Fruit fly (Drosophila melanogaster): ENCODE measurements around the gene r.
A peak's percentile ranks its signal among the peaks of the same experiment; 100 is the strongest.

r gene

dm6 chrX:16683765-16684164 lies 28.6 kb downstream of the r start, which contains the start of gene Axs:
TSS of gene Axs (minus strand) at chrX:16683895.
- no peak for TF ChIP-seq fd85E (GFP tag; optimal IDR thresholded peaks at IDR 0.05)
- no peak for TF ChIP-seq topi (GFP tag; optimal IDR thresholded peaks at IDR 0.05)
- no peak for TF ChIP-seq esn (GFP tag; optimal IDR thresholded peaks at IDR 0.05)
- TF ChIP-seq Sox14 (GFP tag; optimal IDR thresholded peaks at IDR 0.05) = peak; percentile 35
- no peak for TF ChIP-seq fkh (GFP tag; optimal IDR thresholded peaks at IDR 0.05)
- peak; percentile 93 for TF ChIP-seq dsx (GFP tag; optimal IDR thresholded peaks at IDR 0.05; ENCODE audit: poor library complexity, severe bottlenecking)
- TF ChIP-seq pdm3 (GFP tag; optimal IDR thresholded peaks at IDR 0.05) = peak; percentile 5
- peak; percentile 29 for TF ChIP-seq achi (GFP tag; optimal IDR thresholded peaks at IDR 0.05)
- TF ChIP-seq OdsH (GFP tag; optimal IDR thresholded peaks at IDR 0.05) = no peak
- no peak for TF ChIP-seq vri (GFP tag; optimal IDR thresholded peaks at IDR 0.05)
- no peak for TF ChIP-seq CG6163 (GFP tag; IDR thresholded peaks at IDR 0.05)
- TF ChIP-seq Eip78C (GFP tag) = peak; percentile 21
- no peak for TF ChIP-seq CG15336 (GFP tag; IDR thresholded peaks at IDR 0.05)
- TF ChIP-seq Smox (GFP tag; optimal IDR thresholded peaks at IDR 0.05) = no peak
- no peak for TF ChIP-seq Eip93F (GFP tag; optimal IDR thresholded peaks at IDR 0.05)
- TF ChIP-seq Gug (GFP tag; IDR thresholded peaks at IDR 0.05) = no peak
- no peak for TF ChIP-seq net (GFP tag; optimal IDR thresholded peaks at IDR 0.05)
- no peak for TF ChIP-seq CG8319 (GFP tag; optimal IDR thresholded peaks at IDR 0.05)
- no peak for TF ChIP-seq CG11762 (GFP tag; optimal IDR thresholded peaks at IDR 0.05; ENCODE audit: insufficient read depth)
- TF ChIP-seq ss (GFP tag; optimal IDR thresholded peaks at IDR 0.05) = no peak
- TF ChIP-seq CG1621 (tag; optimal IDR thresholded peaks at IDR 0.05) = no peak
- no peak for TF ChIP-seq Sox15 (GFP tag; optimal IDR thresholded peaks at IDR 0.05)
- no peak for TF ChIP-seq CG16779 (tag; optimal IDR thresholded peaks at IDR 0.05)

dm6 chrX:16687400-16688105 lies 32.4 kb downstream of the r start:
- TF ChIP-seq Lpt (GFP tag; optimal IDR thresholded peaks at IDR 0.05) (no peak), Eip93F (GFP tag; optimal IDR thresholded peaks at IDR 0.05) (no peak), Hr38 (GFP tag; optimal IDR thresholded peaks at IDR 0.05) (no peak), CG11294 (GFP tag; IDR thresholded peaks at IDR 0.05) (no peak), CG7368 (GFP tag; optimal IDR thresholded peaks at IDR 0.05) (no peak), CG1621 (tag; optimal IDR thresholded peaks at IDR 0.05) (no peak), CG11762 (GFP tag; optimal IDR thresholded peaks at IDR 0.05; ENCODE audit: insufficient read depth) (no peak), CG6163 (GFP tag; IDR thresholded peaks at IDR 0.05) (no peak), pdm3 (GFP tag; optimal IDR thresholded peaks at IDR 0.05) (no peak), CG31627 (GFP tag; optimal IDR thresholded peaks at IDR 0.05) (no peak), Blimp-1 (GFP tag; optimal IDR thresholded peaks at IDR 0.05) (no peak)

dm6 chrX:16688106-16688459 lies 32.9 kb downstream of the r start:
- no peak for TF ChIP-seq lz (GFP tag; optimal IDR thresholded peaks at IDR 0.05)
- TF ChIP-seq CG11294 (GFP tag; IDR thresholded peaks at IDR 0.05) = no peak
- TF ChIP-seq CG6808 (GFP tag; optimal IDR thresholded peaks at IDR 0.05) = no peak

- TF ChIP-seq CG11762 (GFP tag; optimal IDR thresholded peaks at IDR 0.05; ENCODE audit: insufficient read depth) = no peak
- no peak for TF ChIP-seq Hr4 (GFP tag; optimal IDR thresholded peaks at IDR 0.05)
- TF ChIP-seq CG31627 (GFP tag; optimal IDR thresholded peaks at IDR 0.05) = no peak
- TF ChIP-seq Hr39 (GFP tag; optimal IDR thresholded peaks at IDR 0.05) = no peak
- TF ChIP-seq Eip93F (GFP tag; optimal IDR thresholded peaks at IDR 0.05) = no peak
- TF ChIP-seq spab (GFP tag; optimal IDR thresholded peaks at IDR 0.05) = no peak
- TF ChIP-seq CG10669 (GFP tag; optimal IDR thresholded peaks at IDR 0.05) = no peak
- no peak for TF ChIP-seq Sox102F (GFP tag; optimal IDR thresholded peaks at IDR 0.05)
- TF ChIP-seq fd85E (GFP tag; optimal IDR thresholded peaks at IDR 0.05) = no peak
- TF ChIP-seq salr (GFP tag; optimal IDR thresholded peaks at IDR 0.05) = no peak
- TF ChIP-seq eg (GFP tag; IDR thresholded peaks at IDR 0.05) = no peak
- no peak for TF ChIP-seq CG6854 (GFP tag; optimal IDR thresholded peaks at IDR 0.05)
These were observed 34.2 kb downstream of the r start for dm6 chrX:16689339-16689738.
